Worm (Caenorhabditis elegans) whole organism, mixed stage, embryonic: ENCODE measurements around the gene K08E5.1.

Source experiments
- M03D4.4 ChIP-seq: sonication (generic microtip); optimal IDR thresholded peaks from 2 replicates; lab custom pipeline; 2017; ENCODE audit warnings: mild to moderate bottlenecking, missing genetic modification characterization, missing compliant biosample characterization
- bed-3 ChIP-seq: fragments of 200-800 bp; sonication (Bioruptor generic); optimal IDR thresholded peaks from 3 replicates; lab custom pipeline; 2018; ENCODE audit warnings: mild to moderate bottlenecking, missing genetic modification characterization, moderate library complexity, missing compliant biosample characterization
- blmp-1 ChIP-seq: fragments of 150-350 bp; optimal IDR thresholded peaks from 2 replicates; lab custom pipeline; 2014; ENCODE audit warnings: missing biosample characterization, missing genetic modification characterization
- ceh-39 ChIP-seq: fragments of 150-350 bp; optimal IDR thresholded peaks from 2 replicates; lab custom pipeline; 2014; ENCODE audit warnings: missing biosample characterization, missing genetic modification characterization
- ceh-43 ChIP-seq: fragments of 200-800 bp; sonication (Bioruptor generic); optimal IDR thresholded peaks from 2 replicates; lab custom pipeline; 2018; ENCODE audit warnings: mild to moderate bottlenecking, missing genetic modification characterization, moderate library complexity, missing compliant biosample characterization
- ceh-83 ChIP-seq: fragments of 200-800 bp; sonication (Bioruptor generic); optimal IDR thresholded peaks from 2 replicates; lab custom pipeline; 2018; ENCODE audit warnings: mild to moderate bottlenecking, missing genetic modification characterization, missing compliant biosample characterization
- ces-1 ChIP-seq: fragments of 150-350 bp; optimal IDR thresholded peaks from 2 replicates; lab custom pipeline; 2014; ENCODE audit warnings: missing biosample characterization, missing genetic modification reagents, missing genetic modification characterization
- cnd-1 ChIP-seq: fragments of 200-800 bp; sonication (Bioruptor generic); optimal IDR thresholded peaks from 2 replicates; lab custom pipeline; 2018; ENCODE audit warnings: mild to moderate bottlenecking, missing genetic modification characterization, missing compliant biosample characterization
- drap-1 ChIP-seq: fragments of 200-800 bp; sonication (Bioruptor generic); optimal IDR thresholded peaks from 3 replicates; lab custom pipeline; 2018; ENCODE audit warnings: mild to moderate bottlenecking, missing genetic modification characterization, missing compliant biosample characterization
- elt-1 ChIP-seq: sonication (generic microtip); optimal IDR thresholded peaks from 2 replicates; lab custom pipeline; 2017; ENCODE audit warnings: missing genetic modification characterization, mild to moderate bottlenecking, missing compliant biosample characterization, antibody characterized with exemption, moderate library complexity, borderline replicate concordance; ENCODE audit not compliant: insufficient read depth
- elt-3 ChIP-seq: fragments of 150-350 bp; optimal IDR thresholded peaks from 2 replicates; lab custom pipeline; 2014; ENCODE audit warnings: missing biosample characterization, missing genetic modification characterization
- flh-1 ChIP-seq: fragments of 200-800 bp; sonication (Bioruptor generic); optimal IDR thresholded peaks from 2 replicates; lab custom pipeline; 2018; ENCODE audit warnings: mild to moderate bottlenecking, missing genetic modification characterization, moderate library complexity, missing compliant biosample characterization
- ham-2 ChIP-seq: fragments of 200-800 bp; sonication (Bioruptor generic); optimal IDR thresholded peaks from 2 replicates; lab custom pipeline; 2018; ENCODE audit warnings: mild to moderate bottlenecking, missing genetic modification characterization, missing compliant biosample characterization
- hlh-1 ChIP-seq: fragments of 150-350 bp; optimal IDR thresholded peaks from 2 replicates; lab custom pipeline; 2014; ENCODE audit warnings: missing biosample characterization, missing genetic modification reagents, missing genetic modification characterization
- lin-13 ChIP-seq: fragments of 150-350 bp; optimal IDR thresholded peaks from 2 replicates; lab custom pipeline; 2014; ENCODE audit warnings: missing biosample characterization, missing genetic modification characterization
- lin-32 ChIP-seq: fragments of 200-800 bp; sonication (Bioruptor generic); optimal IDR thresholded peaks from 2 replicates; lab custom pipeline; 2018; ENCODE audit warnings: mild to moderate bottlenecking, missing genetic modification characterization, missing compliant biosample characterization
- mab-5 ChIP-seq: fragments of 150-350 bp; optimal IDR thresholded peaks from 2 replicates; lab custom pipeline; 2014; ENCODE audit warnings: missing biosample characterization, missing genetic modification characterization
- mep-1 ChIP-seq: fragments of 150-350 bp; optimal IDR thresholded peaks from 2 replicates; lab custom pipeline; 2017; ENCODE audit warnings: missing biosample characterization, missing genetic modification reagents, missing genetic modification characterization, inconsistent platforms
- mls-2 ChIP-seq: sonication (generic microtip); optimal IDR thresholded peaks from 2 replicates; lab custom pipeline; 2016; ENCODE audit warnings: mild to moderate bottlenecking, missing genetic modification characterization, moderate library complexity, missing compliant biosample characterization
- nhr-12 ChIP-seq: fragments of 150-350 bp; optimal IDR thresholded peaks from 2 replicates; lab custom pipeline; 2014; ENCODE audit warnings: missing biosample characterization, missing genetic modification characterization
- nhr-2 ChIP-seq: fragments of 150-350 bp; optimal IDR thresholded peaks from 2 replicates; lab custom pipeline; 2014; ENCODE audit warnings: missing biosample characterization, missing genetic modification characterization
- nhr-237 ChIP-seq: fragments of 150-350 bp; optimal IDR thresholded peaks from 2 replicates; lab custom pipeline; 2014; ENCODE audit warnings: missing biosample characterization, missing genetic modification characterization
- nhr-28 ChIP-seq: fragments of 150-350 bp; optimal IDR thresholded peaks from 2 replicates; lab custom pipeline; 2014; ENCODE audit warnings: missing biosample characterization, missing genetic modification characterization
- nhr-76 ChIP-seq: sonication (generic microtip); optimal IDR thresholded peaks from 2 replicates; lab custom pipeline; 2017; ENCODE audit warnings: missing biosample characterization, missing genetic modification characterization
- pha-4 ChIP-seq: fragments of 150-350 bp; optimal IDR thresholded peaks from 2 replicates; lab custom pipeline; 2018; ENCODE audit warnings: missing biosample characterization, missing genetic modification reagents, missing genetic modification characterization
- sem-2 ChIP-seq: fragments of 200-800 bp; sonication (Bioruptor generic); optimal IDR thresholded peaks from 2 replicates; lab custom pipeline; 2018; ENCODE audit warnings: mild to moderate bottlenecking, missing genetic modification characterization, missing compliant biosample characterization
- snpc-4 ChIP-seq: fragments of 150-350 bp; optimal IDR thresholded peaks from 2 replicates; lab custom pipeline; 2014; ENCODE audit warnings: missing biosample characterization, missing genetic modification characterization
- sptf-1 ChIP-seq: sonication (generic microtip); optimal IDR thresholded peaks from 2 replicates; lab custom pipeline; 2017; ENCODE audit warnings: mild to moderate bottlenecking, missing genetic modification characterization, moderate library complexity, missing compliant biosample characterization
- tbx-8 ChIP-seq: fragments of 200-800 bp; sonication (Bioruptor generic); optimal IDR thresholded peaks from 2 replicates; lab custom pipeline; 2018; ENCODE audit warnings: mild to moderate bottlenecking, missing genetic modification characterization, moderate library complexity, missing compliant biosample characterization
- unc-120 ChIP-seq: sonication (generic microtip); optimal IDR thresholded peaks from 2 replicates; lab custom pipeline; 2017; ENCODE audit warnings: missing genetic modification characterization, missing compliant biosample characterization; ENCODE audit not compliant: poor library complexity, severe bottlenecking
- unc-39 ChIP-seq: fragments of 150-350 bp; optimal IDR thresholded peaks from 2 replicates; lab custom pipeline; 2014; ENCODE audit warnings: missing biosample characterization, missing genetic modification characterization
- unc-62 ChIP-seq: fragments of 150-350 bp; optimal IDR thresholded peaks from 2 replicates; lab custom pipeline; 2014; ENCODE audit warnings: missing biosample characterization, missing genetic modification reagents, missing genetic modification characterization
- zip-8 ChIP-seq: fragments of 150-350 bp; optimal IDR thresholded peaks from 2 replicates; lab custom pipeline; 2014; ENCODE audit warnings: missing biosample characterization, missing genetic modification characterization
- ztf-11 ChIP-seq: fragments of 150-350 bp; optimal IDR thresholded peaks from 2 replicates; lab custom pipeline; 2014; ENCODE audit warnings: missing biosample characterization, missing genetic modification characterization

K08E5.1 gene

ce11 chrIII:10178023-10178422 is 31.4 kb upstream of the K08E5.1 start:
- TF ChIP-seq lin-13 (no peak), ceh-39 (no peak), sptf-1 (tag; lab: Kevin White, UChicago) (no peak), mls-2 (no peak), nhr-12 (tag; lab: Kevin White, UChicago) (no peak), blmp-1 (tag; lab: Kevin White, UChicago) (no peak), snpc-4 (tag; lab: Kevin White, UChicago) (no peak), ham-2 (GFP tag; lab: Kevin White, UChicago) (no peak), hlh-1 (tag; lab: Kevin White, UChicago) (no peak), zip-8 (tag; lab: Kevin White, UChicago) (no peak), ces-1 (GFP tag; lab: Kevin White, UChicago) (no peak), nhr-2 (no peak), nhr-76 (no peak)

ce11 chrIII:10170265-10170664 is 23.7 kb upstream of the K08E5.1 start:
- TF ChIP-seq blmp-1 (tag; lab: Kevin White, UChicago) (no peak), ces-1 (GFP tag; lab: Kevin White, UChicago) (no peak), mls-2 (no peak), bed-3 (GFP tag; lab: Kevin White, UChicago) (no peak), nhr-76 (no peak), sem-2 (no peak), nhr-28 (tag; lab: Kevin White, UChicago) (no peak), mep-1 (no peak), ceh-39 (no peak), M03D4.4 (tag; lab: Kevin White, UChicago) (no peak), ztf-11 (tag; lab: Kevin White, UChicago) (no peak), drap-1 (no peak), tbx-8 (GFP tag; lab: Kevin White, UChicago) (no peak), nhr-237 (tag; lab: Kevin White, UChicago) (no peak), elt-1 (tag; lab: Kevin White, UChicago) (no peak), ceh-43 (GFP tag; lab: Kevin White, UChicago) (no peak), unc-39 (tag; lab: Kevin White, UChicago) (no peak), unc-62 (GFP tag; lab: Kevin White, UChicago) (no peak)

- no peak for TF ChIP-seq elt-1 (tag; lab: Kevin White, UChicago)
- TF ChIP-seq nhr-237 (tag; lab: Kevin White, UChicago), result no peak
- TF ChIP-seq drap-1, result no peak
- TF ChIP-seq ceh-43 (GFP tag; lab: Kevin White, UChicago), result no peak
- TF ChIP-seq cnd-1 (tag; lab: Kevin White, UChicago), result no peak
- no peak for TF ChIP-seq blmp-1 (tag; lab: Kevin White, UChicago)
- TF ChIP-seq ceh-83, result no peak
- no peak for TF ChIP-seq ces-1 (GFP tag; lab: Kevin White, UChicago)
- TF ChIP-seq, all 35 proteins: peak for 0
These were observed 13.8 kb upstream of the K08E5.1 start, which contains the start of the genes K08E5.5 and mua-3 for ce11 chrIII:10160385-10160784. Gene K08E5.5, minus strand, starts transcription at chrIII:10160485. Gene mua-3, plus strand, starts transcription at chrIII:10160697.

DNA sequence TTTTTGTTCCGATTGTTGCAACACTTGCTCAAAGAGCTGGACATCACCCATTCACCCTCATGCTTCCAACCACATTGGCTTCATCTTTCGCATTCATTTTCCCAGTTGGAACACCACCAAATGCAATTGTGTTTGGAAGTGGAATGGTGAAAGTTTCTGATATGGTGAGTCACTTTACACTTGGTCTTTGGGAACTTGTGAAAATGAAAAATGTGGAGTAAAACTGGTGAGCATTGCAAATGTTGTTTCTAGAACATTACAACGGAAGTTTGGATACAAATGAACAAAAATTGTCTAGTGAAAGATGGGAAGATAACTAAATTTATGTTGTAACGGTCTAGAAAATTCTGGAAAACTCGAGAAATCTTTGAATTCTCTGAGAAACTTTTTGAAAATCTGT is 9.7 kb upstream of the K08E5.1 start:
- no peak for TF ChIP-seq snpc-4 (tag; lab: Kevin White, UChicago)
- no peak for TF ChIP-seq flh-1 (GFP tag; lab: Kevin White, UChicago)
- TF ChIP-seq M03D4.4 (tag; lab: Kevin White, UChicago), result no peak
- no peak for TF ChIP-seq lin-32 (GFP tag; lab: Kevin White, UChicago)
- TF ChIP-seq nhr-28 (tag; lab: Kevin White, UChicago), result no peak

DNA sequence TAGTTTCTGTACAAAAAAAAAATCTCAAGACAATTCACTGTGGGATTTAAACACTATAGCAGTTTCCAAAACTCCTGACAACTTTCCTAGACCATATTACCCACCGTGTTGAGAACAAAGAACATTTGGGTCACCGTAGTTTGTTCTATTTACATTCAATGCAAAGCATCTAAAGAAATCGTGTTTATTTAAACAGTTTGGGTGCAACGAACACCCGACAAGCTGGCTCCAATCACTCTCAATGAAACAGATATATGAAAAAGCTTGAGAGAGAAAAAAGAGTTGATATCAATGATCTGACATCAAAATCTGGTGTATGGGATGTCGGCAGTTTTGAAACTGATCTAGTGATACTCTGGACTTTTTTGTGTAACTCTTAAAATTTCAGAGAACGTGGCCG is 8.4 kb upstream of the K08E5.1 start:
- TF ChIP-seq elt-3 (tag; lab: Kevin White, UChicago) (no peak), sptf-1 (tag; lab: Kevin White, UChicago) (no peak), mls-2 (no peak), nhr-237 (tag; lab: Kevin White, UChicago) (no peak), unc-120 (no peak), mab-5 (tag; lab: Kevin White, UChicago) (no peak), unc-39 (tag; lab: Kevin White, UChicago) (no peak), snpc-4 (tag; lab: Kevin White, UChicago) (no peak), nhr-2 (no peak), flh-1 (GFP tag; lab: Kevin White, UChicago) (no peak), lin-13 (no peak), nhr-28 (tag; lab: Kevin White, UChicago) (no peak), nhr-76 (no peak), blmp-1 (tag; lab: Kevin White, UChicago) (no peak), ceh-39 (no peak), ceh-43 (GFP tag; lab: Kevin White, UChicago) (no peak), ces-1 (GFP tag; lab: Kevin White, UChicago) (no peak), pha-4 (tag; lab: Kevin White, UChicago) (no peak), cnd-1 (tag; lab: Kevin White, UChicago) (no peak), hlh-1 (tag; lab: Kevin White, UChicago) (no peak)
- TF ChIP-seq, all 35 proteins: peak for 0
